Worm (Caenorhabditis elegans) whole organism, early embryonic: ENCODE data around the gene T24H10.1.

Source experiments
- B0310.2 ChIP-seq: sonication (generic microtip); optimal IDR thresholded peaks from 2 replicates; lab custom pipeline; 2016; ENCODE audit warnings: mild to moderate bottlenecking, missing genetic modification characterization, missing compliant biosample characterization
- aly-1 ChIP-seq: sonication (generic microtip); optimal IDR thresholded peaks from 2 replicates; lab custom pipeline; 2016; ENCODE audit warnings: missing genetic modification characterization, missing compliant biosample characterization
- ama-1 ChIP-seq: fragments of 150-350 bp; optimal IDR thresholded peaks from 2 replicates; lab custom pipeline; 2014
- ceh-13 ChIP-seq: fragments of 200-800 bp; sonication (Bioruptor generic); optimal IDR thresholded peaks from 2 replicates; lab custom pipeline; 2018; ENCODE audit warnings: mild to moderate bottlenecking, missing genetic modification characterization, missing compliant biosample characterization
- ets-7 ChIP-seq: sonication (generic microtip); optimal IDR thresholded peaks from 2 replicates; lab custom pipeline; 2016; ENCODE audit warnings: missing genotype, missing genetic modification characterization, missing compliant biosample characterization
- hmbx-1 ChIP-seq: sonication (generic microtip); optimal IDR thresholded peaks from 2 replicates; lab custom pipeline; 2016; ENCODE audit warnings: mild to moderate bottlenecking, missing genetic modification characterization, missing compliant biosample characterization
- hmg-4 ChIP-seq: fragments of 200-800 bp; sonication (Bioruptor generic); optimal IDR thresholded peaks from 2 replicates; lab custom pipeline; 2018; ENCODE audit warnings: mild to moderate bottlenecking, missing genetic modification characterization, missing compliant biosample characterization
- sea-1 ChIP-seq: fragments of 200-800 bp; sonication (Bioruptor generic); conservative IDR thresholded peaks from 2 replicates; pipeline ENCODE4 v1.3.6; 2022; ENCODE audit warnings: missing genetic modification characterization, missing compliant biosample characterization
- tbx-11 ChIP-seq: fragments of 200-800 bp; sonication (Bioruptor generic); IDR thresholded peaks from 2 replicates; pipeline ENCODE4 v1.3.6; 2022; ENCODE audit warnings: missing genetic modification characterization, missing compliant biosample characterization
- tbx-37 ChIP-seq: fragments of 200-800 bp; sonication (Bioruptor generic); conservative IDR thresholded peaks from 2 replicates; pipeline ENCODE4 v1.3.6; 2022; ENCODE audit warnings: missing genetic modification reagents, missing genetic modification characterization, missing compliant biosample characterization

- TF ChIP-seq ceh-13 = no peak
- no peak for TF ChIP-seq B0310.2 (tag; lab: Kevin White, UChicago)
- TF ChIP-seq ets-7 (tag; lab: Kevin White, UChicago) = no peak
- TF ChIP-seq sea-1 (GFP tag; lab: Robert Waterston, UW) = no peak
- no peak for TF ChIP-seq aly-1 (tag; lab: Kevin White, UChicago)
- TF ChIP-seq ama-1 (lab: Kevin White, UChicago) = no peak
- TF ChIP-seq tbx-37 (GFP tag; lab: Robert Waterston, UW) = no peak
- no peak for TF ChIP-seq tbx-11 (GFP tag; lab: Robert Waterston, UW)
- no peak for TF ChIP-seq hmbx-1 (tag; lab: Kevin White, UChicago)
- no peak for TF ChIP-seq hmg-4 (GFP tag; lab: Kevin White, UChicago)
These were observed 35.8 kb upstream of the T24H10.1 start for ce11 chrII:9063350-9063749.
